Worm (Caenorhabditis elegans): Measurements from ENCODE around the gene mtq-2.

Gene mtq-2

ce11 chrII:2216940-2217664 lies 27.8 kb upstream of the mtq-2 start:
- TF ChIP-seq ztf-29 (GFP tag; IDR thresholded peaks at IDR 0.05) (no peak), ztf-23 (GFP tag; IDR thresholded peaks at IDR 0.05) (no peak), klf-2 (GFP tag; conservative IDR thresholded peaks at IDR 0.05) (no peak), flt-1 (GFP tag; IDR thresholded peaks at IDR 0.05) (no peak), ref-1 (GFP tag; conservative IDR thresholded peaks at IDR 0.05) (no peak), med-1 (GFP tag; optimal IDR thresholded peaks at IDR 0.05; ENCODE audit: insufficient read depth) (no peak), tab-1 (GFP tag; IDR thresholded peaks at IDR 0.05) (no peak), cog-1 (tag; optimal IDR thresholded peaks at IDR 0.05) (no peak)

ce11 chrII:2215512-2215911 lies 26.3 kb upstream of the mtq-2 start:
- no peak for TF ChIP-seq cog-1 (tag; optimal IDR thresholded peaks at IDR 0.05)
- no peak for TF ChIP-seq ref-1 (GFP tag; conservative IDR thresholded peaks at IDR 0.05)
- no peak for TF ChIP-seq T22C8.4 (GFP tag; IDR thresholded peaks at IDR 0.05)
- TF ChIP-seq ztf-29 (GFP tag; IDR thresholded peaks at IDR 0.05): no peak
- no peak for TF ChIP-seq klf-2 (GFP tag; conservative IDR thresholded peaks at IDR 0.05)
- TF ChIP-seq ztf-23 (GFP tag; IDR thresholded peaks at IDR 0.05): no peak
- no peak for TF ChIP-seq flt-1 (GFP tag; IDR thresholded peaks at IDR 0.05)
- no peak for TF ChIP-seq med-1 (GFP tag; optimal IDR thresholded peaks at IDR 0.05; ENCODE audit: insufficient read depth)
- TF ChIP-seq tab-1 (GFP tag; IDR thresholded peaks at IDR 0.05): no peak

DNA sequence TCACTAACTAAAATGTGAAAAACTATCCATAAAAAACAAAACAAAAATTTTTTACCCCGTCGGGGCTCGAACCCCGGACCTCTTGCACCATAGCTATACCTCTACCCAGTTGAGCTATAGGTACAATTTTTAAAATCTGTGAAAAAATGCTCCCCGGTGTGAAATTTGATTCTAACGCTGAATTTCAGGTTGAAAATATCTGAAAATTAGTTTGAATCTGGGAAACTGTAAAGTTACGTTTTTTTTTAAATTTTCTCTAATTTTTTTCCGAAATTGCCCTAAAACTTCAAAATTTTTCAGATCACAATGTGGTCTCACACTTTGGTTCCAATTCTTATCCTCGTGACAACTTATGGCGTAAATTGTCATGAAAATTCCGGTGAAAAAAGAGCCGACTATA lies 18.6 kb upstream of the mtq-2 start, which contains the start of gene Y59C2A.1:
Y59C2A.1 (plus strand) TSS at position 301 of the 400 bp plus-strand sequence.
- TF ChIP-seq cog-1 (tag; optimal IDR thresholded peaks at IDR 0.05) (no peak), ref-1 (GFP tag; conservative IDR thresholded peaks at IDR 0.05) (no peak), med-1 (GFP tag; optimal IDR thresholded peaks at IDR 0.05; ENCODE audit: insufficient read depth) (no peak), klf-2 (GFP tag; conservative IDR thresholded peaks at IDR 0.05) (no peak)

DNA sequence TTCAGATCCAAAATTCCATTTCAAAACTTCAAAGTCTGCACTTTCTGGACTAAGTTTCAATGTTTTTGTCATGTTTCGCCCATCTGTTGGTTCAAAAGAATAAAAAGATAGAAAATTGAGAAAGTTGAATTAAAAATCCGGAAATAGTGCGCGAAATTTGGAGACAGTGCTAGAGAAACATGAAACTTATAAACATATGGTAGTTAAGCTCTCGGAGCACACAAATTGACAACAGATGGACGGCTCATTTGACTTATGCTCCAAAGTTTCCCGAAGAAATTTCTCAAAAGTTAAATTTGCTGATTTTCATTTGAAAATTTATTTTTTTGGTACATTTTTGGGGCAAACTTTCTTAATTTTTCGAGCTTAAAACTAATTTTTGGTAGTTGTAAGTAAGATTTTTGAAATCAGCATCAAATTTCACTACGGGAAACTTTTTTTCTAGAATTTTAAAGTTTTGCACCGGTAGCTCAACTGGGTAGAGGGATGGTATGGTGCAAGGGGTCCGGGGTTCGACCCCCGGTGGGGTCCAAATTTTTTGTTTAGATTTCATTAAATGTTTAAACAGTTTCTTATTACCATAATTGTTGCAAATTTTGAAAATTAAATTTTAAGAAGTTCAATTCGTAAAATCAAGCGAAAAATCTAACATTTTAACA lies 16.9 kb upstream of the mtq-2 start:
- TF ChIP-seq ztf-23 (GFP tag; IDR thresholded peaks at IDR 0.05): no peak
- TF ChIP-seq ztf-29 (GFP tag; IDR thresholded peaks at IDR 0.05): no peak
- TF ChIP-seq flt-1 (GFP tag; IDR thresholded peaks at IDR 0.05): no peak
- TF ChIP-seq T22C8.4 (GFP tag; IDR thresholded peaks at IDR 0.05): no peak
- no peak for TF ChIP-seq ref-1 (GFP tag; conservative IDR thresholded peaks at IDR 0.05)
- no peak for TF ChIP-seq med-1 (GFP tag; optimal IDR thresholded peaks at IDR 0.05; ENCODE audit: insufficient read depth)
- no peak for TF ChIP-seq cog-1 (tag; optimal IDR thresholded peaks at IDR 0.05)
- TF ChIP-seq klf-2 (GFP tag; conservative IDR thresholded peaks at IDR 0.05): no peak
- TF ChIP-seq tab-1 (GFP tag; IDR thresholded peaks at IDR 0.05): no peak

ce11 chrII:2204077-2204476 lies 14.8 kb upstream of the mtq-2 start, which contains the start of gene Y59C2A.2:
Gene Y59C2A.2, minus strand, starts transcription at chrII:2204137.
- TF ChIP-seq med-1 (GFP tag; optimal IDR thresholded peaks at IDR 0.05; ENCODE audit: insufficient read depth) (no peak), ztf-29 (GFP tag; IDR thresholded peaks at IDR 0.05) (no peak), tab-1 (GFP tag; IDR thresholded peaks at IDR 0.05) (no peak), flt-1 (GFP tag; IDR thresholded peaks at IDR 0.05) (no peak), T22C8.4 (GFP tag; IDR thresholded peaks at IDR 0.05) (no peak), ref-1 (GFP tag; conservative IDR thresholded peaks at IDR 0.05) (no peak), cog-1 (tag; optimal IDR thresholded peaks at IDR 0.05) (no peak), ztf-23 (GFP tag; IDR thresholded peaks at IDR 0.05) (no peak), klf-2 (GFP tag; conservative IDR thresholded peaks at IDR 0.05) (no peak)

DNA sequence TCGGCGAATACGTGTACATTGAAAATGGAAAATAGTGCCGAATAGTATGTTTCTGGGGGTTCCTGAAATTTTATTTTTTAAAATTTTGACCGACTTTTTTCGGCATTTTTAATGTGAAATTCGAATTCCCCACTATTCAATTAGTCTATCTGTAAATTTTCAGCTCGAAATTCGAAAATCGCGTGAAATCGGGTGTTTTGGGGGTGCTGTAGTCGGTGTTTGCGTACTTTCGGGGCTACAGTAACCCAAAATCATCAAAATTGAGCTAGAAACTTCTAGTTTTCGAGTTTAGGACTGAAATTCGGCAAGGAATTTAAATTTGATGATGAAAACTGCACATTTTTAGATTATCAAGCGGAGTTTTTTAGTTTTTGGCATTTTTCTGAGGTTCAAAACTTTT lies 12.9 kb upstream of the mtq-2 start:
- no peak for TF ChIP-seq tab-1 (GFP tag; IDR thresholded peaks at IDR 0.05)
- no peak for TF ChIP-seq ref-1 (GFP tag; conservative IDR thresholded peaks at IDR 0.05)
- no peak for TF ChIP-seq T22C8.4 (GFP tag; IDR thresholded peaks at IDR 0.05)
- TF ChIP-seq cog-1 (tag; optimal IDR thresholded peaks at IDR 0.05): no peak
- TF ChIP-seq flt-1 (GFP tag; IDR thresholded peaks at IDR 0.05): no peak
- no peak for TF ChIP-seq ztf-29 (GFP tag; IDR thresholded peaks at IDR 0.05)
- no peak for TF ChIP-seq med-1 (GFP tag; optimal IDR thresholded peaks at IDR 0.05; ENCODE audit: insufficient read depth)
- TF ChIP-seq ztf-23 (GFP tag; IDR thresholded peaks at IDR 0.05): no peak
- TF ChIP-seq klf-2 (GFP tag; conservative IDR thresholded peaks at IDR 0.05): no peak

DNA sequence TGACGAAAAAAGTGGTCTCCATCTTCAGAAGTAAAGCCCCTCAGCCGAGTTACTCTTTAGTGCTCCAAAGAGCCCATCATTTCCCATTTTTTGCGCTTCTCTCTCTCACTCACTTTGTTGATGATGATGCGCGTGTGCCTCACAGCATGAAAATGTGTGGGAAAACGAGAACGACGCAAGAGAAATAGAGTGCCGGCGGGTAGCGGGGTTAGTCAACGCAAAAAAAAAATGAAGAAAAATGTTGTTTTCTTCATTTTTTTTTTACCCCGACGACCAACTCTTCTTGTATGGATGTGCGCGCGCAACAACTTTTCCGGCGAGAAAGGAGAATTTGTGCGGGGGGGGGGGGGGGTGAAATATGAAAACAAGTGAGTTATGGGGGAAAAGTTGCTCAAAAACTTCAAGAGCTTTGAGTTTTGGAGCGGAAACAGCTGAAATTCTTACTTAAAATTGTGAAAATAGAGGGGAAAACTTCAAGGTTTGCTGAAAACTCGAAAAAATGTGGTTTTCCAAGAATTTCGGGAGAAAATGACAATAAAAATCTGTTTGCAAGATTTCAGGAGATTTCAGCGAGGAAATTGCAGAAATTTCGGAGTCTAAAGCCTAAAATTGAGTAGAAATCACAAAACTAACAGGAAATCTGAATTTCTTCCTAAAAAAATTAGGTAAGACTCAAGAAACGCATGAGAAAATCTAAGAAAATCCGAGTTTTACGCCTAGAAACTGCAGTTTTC lies 8.5 kb upstream of the mtq-2 start, which contains the start of gene C33C12.1:
C33C12.1 (plus strand) TSS at position 684 of the 734 bp plus-strand sequence.
- TF ChIP-seq ztf-23 (GFP tag; IDR thresholded peaks at IDR 0.05) (no peak), klf-2 (GFP tag; conservative IDR thresholded peaks at IDR 0.05) (no peak), flt-1 (GFP tag; IDR thresholded peaks at IDR 0.05) (no peak), ztf-29 (GFP tag; IDR thresholded peaks at IDR 0.05) (no peak)

- TF ChIP-seq ztf-23 (GFP tag; IDR thresholded peaks at IDR 0.05) (no peak), ref-1 (GFP tag; conservative IDR thresholded peaks at IDR 0.05) (no peak), tab-1 (GFP tag; IDR thresholded peaks at IDR 0.05) (no peak), flt-1 (GFP tag; IDR thresholded peaks at IDR 0.05) (no peak), T22C8.4 (GFP tag; IDR thresholded peaks at IDR 0.05) (no peak), cog-1 (tag; optimal IDR thresholded peaks at IDR 0.05) (no peak), ztf-29 (GFP tag; IDR thresholded peaks at IDR 0.05) (no peak), med-1 (GFP tag; optimal IDR thresholded peaks at IDR 0.05; ENCODE audit: insufficient read depth) (no peak), klf-2 (GFP tag; conservative IDR thresholded peaks at IDR 0.05) (no peak)
These were observed 7.5 kb upstream of the mtq-2 start for ce11 chrII:2196742-2197141.

- no peak for TF ChIP-seq ztf-29 (GFP tag; IDR thresholded peaks at IDR 0.05)
- TF ChIP-seq cog-1 (tag; optimal IDR thresholded peaks at IDR 0.05): peak; percentile 33
These were observed 6.3 kb upstream of the mtq-2 start for ce11 chrII:2195541-2195940.

Data from whole organism, midembryonic.